Fruit fly (Drosophila melanogaster): ENCODE measurements around the gene CG8852.

Gene CG8852

DNA sequence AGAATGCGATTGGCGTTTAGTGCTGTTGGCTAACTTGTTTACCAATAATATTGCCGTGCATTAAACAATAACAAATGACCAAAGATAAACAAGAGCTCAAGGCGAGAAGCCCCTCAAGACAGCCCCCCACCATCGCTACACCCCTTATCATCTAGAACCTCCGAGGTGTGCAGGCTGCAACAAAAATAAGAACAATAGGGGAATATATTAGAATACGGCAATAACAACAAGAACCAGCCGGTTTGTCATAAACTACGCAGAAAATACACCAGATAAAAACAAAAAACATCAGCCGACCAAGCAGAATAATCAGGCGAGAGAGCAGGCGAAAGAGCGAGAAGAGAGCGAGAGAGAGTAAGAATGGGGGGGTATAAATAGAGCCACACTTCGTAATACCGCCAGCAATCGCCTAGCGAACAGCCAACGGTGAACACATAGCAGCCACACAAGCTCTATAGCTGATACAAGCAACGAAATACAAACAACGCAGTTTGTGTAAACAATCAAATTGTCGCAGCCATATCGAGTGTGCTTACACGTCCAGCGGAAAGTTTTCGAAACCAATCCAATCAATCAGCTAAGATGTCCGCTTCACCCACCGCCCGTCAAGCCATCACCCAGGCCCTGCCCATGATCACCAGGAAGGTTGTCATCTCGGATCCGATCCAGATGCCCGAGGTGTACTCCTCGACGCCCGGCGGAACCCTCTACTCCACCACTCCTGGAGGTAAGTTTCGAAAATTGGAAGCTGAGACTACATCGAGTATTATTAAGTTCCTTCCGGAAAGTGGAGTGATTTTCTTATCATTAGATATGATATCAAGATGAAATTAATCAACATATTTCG is 46.7 kb upstream of the CG8852 start, which contains the start of gene Thor (continued):
- no peak for TF ChIP-seq jing (GFP tag; optimal IDR thresholded peaks at IDR 0.05)
- TF ChIP-seq CG13624 (GFP tag; optimal IDR thresholded peaks at IDR 0.05): peak; percentile 96
- peak; percentile 87 for TF ChIP-seq CrebB (tag; optimal IDR thresholded peaks at IDR 0.05)
- peak; percentile 72 for TF ChIP-seq CG9876 (GFP tag; optimal IDR thresholded peaks at IDR 0.05)
- TF ChIP-seq Scr (GFP tag; IDR thresholded peaks at IDR 0.05; ENCODE audit: partially characterized antibody): 0 out of 2 replicates have a peak, but pooled peaks have one; percentile 36
- peak; percentile 50 for TF ChIP-seq tap (tag; optimal IDR thresholded peaks at IDR 0.05)
- peak; percentile 40 for TF ChIP-seq grn (GFP tag; optimal IDR thresholded peaks at IDR 0.05)
- TF ChIP-seq CG15514 (GFP tag; optimal IDR thresholded peaks at IDR 0.05): peak; percentile 61
- peak; percentile 78 for TF ChIP-seq Antp (GFP tag; optimal IDR thresholded peaks at IDR 0.05)
- peak; percentile 21 for TF ChIP-seq CG10274 (GFP tag; optimal IDR thresholded peaks at IDR 0.05)
- no peak for TF ChIP-seq CG17186 (GFP tag; optimal IDR thresholded peaks at IDR 0.05)
- TF ChIP-seq CG17802 (tag; optimal IDR thresholded peaks at IDR 0.05): peak; percentile 33
- no peak for TF ChIP-seq Lpt (GFP tag; optimal IDR thresholded peaks at IDR 0.05)
- no peak for TF ChIP-seq CG17912 (GFP tag; optimal IDR thresholded peaks at IDR 0.05)
- peak; percentile 63 for TF ChIP-seq tup (GFP tag; optimal IDR thresholded peaks at IDR 0.05)
- no peak for TF ChIP-seq CG10366 (GFP tag; IDR thresholded peaks at IDR 0.05)
- no peak for TF ChIP-seq CG1832 (GFP tag; optimal IDR thresholded peaks at IDR 0.05)
- peak; percentile 88 for TF ChIP-seq rib (GFP tag; IDR thresholded peaks at IDR 0.05)
- no peak for TF ChIP-seq E2f2 (GFP tag; IDR thresholded peaks at IDR 0.05)
- peak; percentile 25 for TF ChIP-seq CG13424 (tag; optimal IDR thresholded peaks at IDR 0.05)
- TF ChIP-seq Hand (GFP tag; optimal IDR thresholded peaks at IDR 0.05): peak; percentile 71
- peak; percentile 54; the same call in 2 of the 3 replicates for TF ChIP-seq z (GFP tag; IDR thresholded peaks at IDR 0.05)
- peak; percentile 66; the same call in 1 of the 2 replicates for TF ChIP-seq HLH3B (GFP tag; IDR thresholded peaks at IDR 0.05)
- TF ChIP-seq CG10431 (GFP tag; optimal IDR thresholded peaks at IDR 0.05): peak; percentile 84
- TF ChIP-seq mam (GFP tag; optimal IDR thresholded peaks at IDR 0.05): peak; percentile 42
- peak; percentile 70 for TF ChIP-seq Meics (GFP tag; optimal IDR thresholded peaks at IDR 0.05)
- TF ChIP-seq H15 (GFP tag; IDR thresholded peaks at IDR 0.05): peak; percentile 30; the same call in 1 of the 3 replicates
- peak; percentile 67 for TF ChIP-seq CG33213 (GFP tag; optimal IDR thresholded peaks at IDR 0.05)
- TF ChIP-seq CG42726 (GFP tag; IDR thresholded peaks at IDR 0.05; ENCODE audit: partially characterized antibody): peak; percentile 91
- TF ChIP-seq Nf-YC (tag; optimal IDR thresholded peaks at IDR 0.05): peak; percentile 71
- TF ChIP-seq yki (optimal IDR thresholded peaks at IDR 0.05): peak; percentile 89
- TF ChIP-seq CG6175 (GFP tag; IDR thresholded peaks at IDR 0.05): peak; percentile 75
- TF ChIP-seq Rfx (GFP tag; IDR thresholded peaks at IDR 0.05): peak; percentile 74; the same call in 1 of the 2 replicates
- TF ChIP-seq CG6654 (GFP tag; optimal IDR thresholded peaks at IDR 0.05): no peak
- TF ChIP-seq CG16779 (GFP tag; IDR thresholded peaks at IDR 0.05): peak; percentile 82
- no peak for TF ChIP-seq tgo (GFP tag; IDR thresholded peaks at IDR 0.05)
- peak; percentile 57; the same call in 1 of the 3 replicates for TF ChIP-seq CG11695 (GFP tag; IDR thresholded peaks at IDR 0.05)
- TF ChIP-seq CG1233 (GFP tag; optimal IDR thresholded peaks at IDR 0.05): peak; percentile 70
- no peak for TF ChIP-seq nerfin-2 (GFP tag; IDR thresholded peaks at IDR 0.05; ENCODE audit: partially characterized antibody)
- peak; percentile 16 for TF ChIP-seq Chrac-16 (GFP tag; optimal IDR thresholded peaks at IDR 0.05)
- TF ChIP-seq CG1647 (GFP tag; optimal IDR thresholded peaks at IDR 0.05): peak; percentile 69
- TF ChIP-seq HLHmδ (GFP tag; optimal IDR thresholded peaks at IDR 0.05): peak; percentile 97
- TF ChIP-seq fru (optimal IDR thresholded peaks at IDR 0.05): no peak
- TF ChIP-seq ttk (GFP tag; IDR thresholded peaks at IDR 0.05): peak; percentile 42
- no peak for TF ChIP-seq peb (GFP tag; IDR thresholded peaks at IDR 0.05)
- TF ChIP-seq D19B (GFP tag; optimal IDR thresholded peaks at IDR 0.05): no peak
- peak; percentile 79 for TF ChIP-seq Atf6 (GFP tag; IDR thresholded peaks at IDR 0.05)
- TF ChIP-seq CG17568 (GFP tag; optimal IDR thresholded peaks at IDR 0.05): peak; percentile 71
- TF ChIP-seq Usf (GFP tag; optimal IDR thresholded peaks at IDR 0.05): no peak
- TF ChIP-seq CG18476 (GFP tag; optimal IDR thresholded peaks at IDR 0.05): no peak

Data from whole organism, embryonic.